Worm (Caenorhabditis elegans): ENCODE measurements around the gene ZK353.4.

The ZK353.4 gene

ce11 chrIII:8411976-8412375, 22.5 kb upstream of the ZK353.4 start:
- TF ChIP-seq mep-1 (tag; optimal IDR thresholded peaks at IDR 0.05) (peak; percentile 74), hlh-1 (tag; optimal IDR thresholded peaks at IDR 0.05) (peak; percentile 70), mls-2 (tag; optimal IDR thresholded peaks at IDR 0.05) (peak; percentile 62), nhr-2 (tag; optimal IDR thresholded peaks at IDR 0.05) (peak; percentile 30), ceh-43 (GFP tag; optimal IDR thresholded peaks at IDR 0.05) (no peak), tbx-8 (GFP tag; optimal IDR thresholded peaks at IDR 0.05) (no peak), unc-120 (tag; optimal IDR thresholded peaks at IDR 0.05; ENCODE audit: poor library complexity, severe bottlenecking) (peak; percentile 31), lsy-2 (tag; optimal IDR thresholded peaks at IDR 0.05) (peak; percentile 80), zip-8 (tag; optimal IDR thresholded peaks at IDR 0.05) (no peak), snpc-4 (tag; optimal IDR thresholded peaks at IDR 0.05) (no peak), lin-32 (GFP tag; optimal IDR thresholded peaks at IDR 0.05) (no peak), drap-1 (GFP tag; optimal IDR thresholded peaks at IDR 0.05) (peak; percentile 5), unc-62 (GFP tag; optimal IDR thresholded peaks at IDR 0.05) (peak; percentile 90), nhr-237 (tag; optimal IDR thresholded peaks at IDR 0.05) (peak; percentile 47), ceh-39 (tag; optimal IDR thresholded peaks at IDR 0.05) (no peak), lin-13 (tag; optimal IDR thresholded peaks at IDR 0.05) (no peak), elt-1 (tag; optimal IDR thresholded peaks at IDR 0.05; ENCODE audit: borderline replicate concordance, insufficient read depth) (no peak), ham-2 (GFP tag; optimal IDR thresholded peaks at IDR 0.05) (peak; percentile 30), mab-5 (tag; optimal IDR thresholded peaks at IDR 0.05) (no peak), unc-39 (tag; optimal IDR thresholded peaks at IDR 0.05) (no peak), sem-2 (GFP tag; optimal IDR thresholded peaks at IDR 0.05) (no peak), ces-1 (GFP tag; optimal IDR thresholded peaks at IDR 0.05) (peak; percentile 77), sptf-1 (tag; optimal IDR thresholded peaks at IDR 0.05) (peak; percentile 46)

- peak; percentile 50 for TF ChIP-seq unc-62 (GFP tag; optimal IDR thresholded peaks at IDR 0.05)
- no peak for TF ChIP-seq elt-3 (tag; optimal IDR thresholded peaks at IDR 0.05)
- no peak for TF ChIP-seq nhr-2 (tag; optimal IDR thresholded peaks at IDR 0.05)
- TF ChIP-seq lin-13 (tag; optimal IDR thresholded peaks at IDR 0.05), result no peak
- TF ChIP-seq ceh-83 (GFP tag; optimal IDR thresholded peaks at IDR 0.05), result no peak
- no peak for TF ChIP-seq tbx-8 (GFP tag; optimal IDR thresholded peaks at IDR 0.05)
These were observed 21.3 kb upstream of the ZK353.4 start for ce11 chrIII:8410747-8411146.

- TF ChIP-seq sptf-1 (tag; optimal IDR thresholded peaks at IDR 0.05) (no peak), ham-2 (GFP tag; optimal IDR thresholded peaks at IDR 0.05) (no peak), bed-3 (GFP tag; optimal IDR thresholded peaks at IDR 0.05) (no peak), unc-62 (GFP tag; optimal IDR thresholded peaks at IDR 0.05) (no peak), lin-13 (tag; optimal IDR thresholded peaks at IDR 0.05) (no peak), elt-1 (tag; optimal IDR thresholded peaks at IDR 0.05; ENCODE audit: borderline replicate concordance, insufficient read depth) (no peak), sem-2 (GFP tag; optimal IDR thresholded peaks at IDR 0.05) (no peak)
These were observed 19.7 kb upstream of the ZK353.4 start, which contains the start of gene ZK353.9 for ce11 chrIII:8409166-8409565. Gene ZK353.9, plus strand, starts transcription at chrIII:8409496.

DNA sequence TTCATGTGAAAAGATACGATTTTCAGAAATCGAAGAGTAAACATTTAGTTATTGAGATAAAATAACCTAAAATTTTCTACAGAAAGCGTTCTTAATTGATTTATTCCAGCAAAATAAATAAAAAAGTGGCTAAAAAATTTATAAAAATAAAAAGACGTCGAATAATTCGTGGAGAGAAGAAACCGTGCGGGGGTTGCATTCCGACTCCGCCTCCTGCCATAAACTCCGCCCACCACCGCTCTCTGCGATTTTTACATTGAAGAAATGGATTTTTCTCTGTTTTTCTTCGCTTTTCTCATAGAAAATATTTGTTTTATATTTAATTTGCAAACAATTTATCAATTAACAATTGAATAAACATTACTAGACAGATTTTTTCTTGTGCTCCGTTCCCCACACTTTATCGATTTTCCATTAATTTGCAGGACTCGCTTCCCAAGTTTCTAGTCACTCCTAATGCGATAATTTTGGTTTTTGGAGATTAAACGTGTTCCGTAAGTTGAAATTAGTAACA, 16.1 kb upstream of the ZK353.4 start, which contains the start of the genes ubxn-4 and cyy-1:
ubxn-4 (minus strand) TSS at position 114 of the 514 bp plus-strand sequence.
cyy-1 (plus strand) TSS at position 426 of the 514 bp plus-strand sequence.
- TF ChIP-seq ces-1 (GFP tag; optimal IDR thresholded peaks at IDR 0.05) (peak; percentile 42), mep-1 (tag; optimal IDR thresholded peaks at IDR 0.05) (peak; percentile 44), unc-39 (tag; optimal IDR thresholded peaks at IDR 0.05) (no peak), lsy-2 (tag; optimal IDR thresholded peaks at IDR 0.05) (peak; percentile 42)

ce11 chrIII:8403507-8403906, 14.1 kb upstream of the ZK353.4 start, which contains the start of gene cutc-1:
Gene cutc-1, minus strand, starts transcription at chrIII:8403607.
- no peak for TF ChIP-seq mls-2 (tag; optimal IDR thresholded peaks at IDR 0.05)
- TF ChIP-seq hlh-1 (tag; optimal IDR thresholded peaks at IDR 0.05), result no peak
- no peak for TF ChIP-seq ceh-83 (GFP tag; optimal IDR thresholded peaks at IDR 0.05)
- TF ChIP-seq mab-5 (tag; optimal IDR thresholded peaks at IDR 0.05), result no peak
- no peak for TF ChIP-seq ceh-39 (tag; optimal IDR thresholded peaks at IDR 0.05)
- TF ChIP-seq flh-1 (GFP tag; optimal IDR thresholded peaks at IDR 0.05), result no peak
- no peak for TF ChIP-seq nhr-28 (tag; optimal IDR thresholded peaks at IDR 0.05)
- TF ChIP-seq ceh-43 (GFP tag; optimal IDR thresholded peaks at IDR 0.05), result no peak
- no peak for TF ChIP-seq nhr-237 (tag; optimal IDR thresholded peaks at IDR 0.05)
- TF ChIP-seq drap-1 (GFP tag; optimal IDR thresholded peaks at IDR 0.05), result no peak
- TF ChIP-seq ham-2 (GFP tag; optimal IDR thresholded peaks at IDR 0.05), result no peak
- no peak for TF ChIP-seq lin-32 (GFP tag; optimal IDR thresholded peaks at IDR 0.05)

Data from whole organism, mixed stage, embryonic.